Fruit fly (Drosophila melanogaster) whole organism, wandering third instar larva: ENCODE results near the gene RpS5b.

Source experiments
- Abd-B ChIP-seq: fragments of >200 bp; optimal IDR thresholded peaks from 2 replicates; lab custom pipeline; 2017; ENCODE audit warnings: missing biosample characterization, missing genetic modification characterization
- CG32264 ChIP-seq: fragments of 200-800 bp; sonication (Bioruptor generic); optimal IDR thresholded peaks from 2 replicates; lab custom pipeline; 2016; ENCODE audit warnings: missing biosample characterization, missing genetic modification characterization
- CG9705 ChIP-seq: fragments of 200-800 bp; sonication (Bioruptor generic); optimal IDR thresholded peaks from 2 replicates; lab custom pipeline; 2018; ENCODE audit warnings: missing biosample characterization, mild to moderate bottlenecking, missing genetic modification characterization
- CrebA ChIP-seq: fragments of 200-800 bp; sonication (Bioruptor generic); optimal IDR thresholded peaks from 2 replicates; lab custom pipeline; 2016; ENCODE audit warnings: missing biosample characterization, mild to moderate bottlenecking, missing genetic modification characterization, borderline replicate concordance
- Dfd ChIP-seq: fragments of >200 bp; optimal IDR thresholded peaks from 2 replicates; lab custom pipeline; 2017; ENCODE audit warnings: missing biosample characterization, missing genetic modification characterization
- Dif ChIP-seq: fragments of 200-275, 200-300 bp; sonication (Bioruptor generic); optimal IDR thresholded peaks from 2 replicates; lab custom pipeline; 2018; ENCODE audit warnings: missing biosample characterization, missing genetic modification characterization; ENCODE audit not compliant: partially characterized antibody
- GATAd ChIP-seq: sonication (Bioruptor generic); optimal IDR thresholded peaks from 2 replicates; lab custom pipeline; 2016; ENCODE audit warnings: missing biosample characterization, missing genetic modification characterization
- HLH106 ChIP-seq: fragments of 200-800 bp; optimal IDR thresholded peaks from 3 replicates; lab custom pipeline; 2019; ENCODE audit warnings: missing biosample characterization, mild to moderate bottlenecking, missing genetic modification characterization, moderate library complexity
- Hnf4 ChIP-seq: fragments of 200-800 bp; sonication (Bioruptor generic); optimal IDR thresholded peaks from 2 replicates; lab custom pipeline; 2016; ENCODE audit warnings: missing biosample characterization, mild to moderate bottlenecking, missing genetic modification characterization
- Hr78 ChIP-seq: fragments of >200 bp; optimal IDR thresholded peaks from 2 replicates; lab custom pipeline; 2017; ENCODE audit warnings: missing biosample characterization, missing genetic modification characterization
- Hr83 ChIP-seq: fragments of 200-300 bp; sonication (Bioruptor generic); optimal IDR thresholded peaks from 2 replicates; lab custom pipeline; 2016; ENCODE audit warnings: missing biosample characterization, mild to moderate bottlenecking, missing genetic modification characterization, moderate library complexity; ENCODE audit not compliant: poor library complexity, severe bottlenecking
- Mio ChIP-seq: sonication (Bioruptor generic); optimal IDR thresholded peaks from 2 replicates; lab custom pipeline; 2016; ENCODE audit warnings: missing biosample characterization, missing genetic modification characterization
- Myc ChIP-seq: fragments of >200 bp; optimal IDR thresholded peaks from 2 replicates; lab custom pipeline; 2017
- N ChIP-seq: fragments of >200 bp; optimal IDR thresholded peaks from 2 replicates; lab custom pipeline; 2018; ENCODE audit warnings: missing biosample characterization, missing external identifiers, missing genetic modification characterization
- OdsH ChIP-seq: fragments of 200-800 bp; sonication (Bioruptor generic); optimal IDR thresholded peaks from 2 replicates; lab custom pipeline; 2016; ENCODE audit warnings: missing biosample characterization, mild to moderate bottlenecking, missing genetic modification characterization
- Rel ChIP-seq, 2 experiments: fragments of 200-800 bp; sonication (Bioruptor generic) in 1 of 2; optimal IDR thresholded peaks; 2 replicates in 1 of 2; 3 replicates in 1 of 2; lab custom pipeline; 2016 to 2019; ENCODE audit warnings: mild to moderate bottlenecking in 2 of 2, missing biosample characterization in 2 of 2, missing genetic modification characterization in 2 of 2, moderate library complexity in 1 of 2
- Sp1 ChIP-seq: fragments of 200-800 bp; sonication (Bioruptor generic); optimal IDR thresholded peaks from 3 replicates; lab custom pipeline; 2019; ENCODE audit warnings: missing biosample characterization, mild to moderate bottlenecking, missing genetic modification characterization, moderate library complexity
- Vsx2 ChIP-seq: fragments of 200-300, 225-300 bp; sonication (Bioruptor generic); optimal IDR thresholded peaks from 2 replicates; lab custom pipeline; 2018; ENCODE audit warnings: missing biosample characterization, missing genetic modification characterization; ENCODE audit not compliant: partially characterized antibody
- br ChIP-seq: fragments of 200-800 bp; sonication (Bioruptor generic); optimal IDR thresholded peaks from 2 replicates; lab custom pipeline; 2016; ENCODE audit warnings: missing biosample characterization, missing genetic modification characterization
- brk ChIP-seq: fragments of 200-800 bp; sonication (Bioruptor generic); optimal IDR thresholded peaks from 2 replicates; lab custom pipeline; 2016; ENCODE audit warnings: missing biosample characterization, mild to moderate bottlenecking, missing genetic modification characterization
- dl ChIP-seq, 2 experiments: fragments of 175-275, 200-275 bp in 1 of 2; fragments of 200-275 bp in 1 of 2; sonication (Bioruptor generic); optimal IDR thresholded peaks; lab custom pipeline; 2018; ENCODE audit warnings: mild to moderate bottlenecking in 2 of 2, missing biosample characterization in 2 of 2, missing genetic modification characterization in 2 of 2, moderate library complexity in 2 of 2; ENCODE audit not compliant: partially characterized antibody in 2 of 2, insufficient read depth in 1 of 2
- dmrt93B ChIP-seq: fragments of 200-800 bp; sonication (Bioruptor generic); optimal IDR thresholded peaks from 2 replicates; lab custom pipeline; 2018; ENCODE audit warnings: missing biosample characterization, mild to moderate bottlenecking, missing genetic modification characterization
- dsf ChIP-seq: sonication (Bioruptor generic); optimal IDR thresholded peaks from 2 replicates; lab custom pipeline; 2016; ENCODE audit warnings: missing biosample characterization, missing genetic modification characterization, borderline replicate concordance
- ey ChIP-seq: fragments of 200-800 bp; sonication (Bioruptor generic); optimal IDR thresholded peaks from 2 replicates; lab custom pipeline; 2016; ENCODE audit warnings: missing biosample characterization, missing genetic modification characterization
- foxo ChIP-seq, 2 experiments: fragments of 200-800 bp; sonication (Bioruptor generic); optimal IDR thresholded peaks; 2 replicates in 1 of 2; 3 replicates in 1 of 2; lab custom pipeline; 2016 to 2017; ENCODE audit warnings: missing biosample characterization in 2 of 2, missing genetic modification characterization in 2 of 2
- fru ChIP-seq: fragments of 200-800 bp; sonication (Bioruptor generic); optimal IDR thresholded peaks from 3 replicates; lab custom pipeline; 2016; ENCODE audit warnings: missing biosample characterization, mild to moderate bottlenecking, missing genetic modification characterization
- h ChIP-seq: fragments of 200-800 bp; sonication (Bioruptor generic); optimal IDR thresholded peaks from 3 replicates; lab custom pipeline; 2016; ENCODE audit warnings: missing biosample characterization, mild to moderate bottlenecking, missing genetic modification characterization
- jim ChIP-seq: fragments of 175-275, 200-325 bp; sonication (Bioruptor generic); optimal IDR thresholded peaks from 2 replicates; lab custom pipeline; 2016; ENCODE audit warnings: missing biosample characterization, mild to moderate bottlenecking, missing genetic modification characterization
- lola ChIP-seq: fragments of >200 bp; optimal IDR thresholded peaks from 2 replicates; lab custom pipeline; 2017; ENCODE audit warnings: missing biosample characterization, missing genetic modification characterization
- pan ChIP-seq: fragments of >200 bp; optimal IDR thresholded peaks from 2 replicates; lab custom pipeline; 2017
- psq ChIP-seq: fragments of 200-800 bp; sonication (Bioruptor generic); optimal IDR thresholded peaks from 3 replicates; lab custom pipeline; 2017; ENCODE audit warnings: missing biosample characterization, mild to moderate bottlenecking, missing genetic modification characterization, moderate library complexity
- rgr ChIP-seq: fragments of 200-800 bp; sonication (Bioruptor generic); optimal IDR thresholded peaks from 3 replicates; lab custom pipeline; 2016; ENCODE audit warnings: missing biosample characterization, mild to moderate bottlenecking, missing genetic modification characterization
- sage ChIP-seq: fragments of 200-800 bp; sonication (Bioruptor generic); optimal IDR thresholded peaks from 2 replicates; lab custom pipeline; 2016; ENCODE audit warnings: missing biosample characterization, mild to moderate bottlenecking, missing genetic modification characterization
- sv ChIP-seq: fragments of 200-800 bp; sonication (Bioruptor generic); optimal IDR thresholded peaks from 3 replicates; lab custom pipeline; 2016; ENCODE audit warnings: missing biosample characterization, missing genetic modification characterization
- tai ChIP-seq: sonication (Bioruptor generic); optimal IDR thresholded peaks from 2 replicates; lab custom pipeline; 2016; ENCODE audit warnings: missing biosample characterization, missing genetic modification characterization
- usp ChIP-seq: fragments of >200 bp; optimal IDR thresholded peaks from 2 replicates; lab custom pipeline; 2017; ENCODE audit warnings: missing biosample characterization, missing genetic modification characterization
- woc ChIP-seq: sonication (Bioruptor generic); optimal IDR thresholded peaks from 2 replicates; lab custom pipeline; 2016; ENCODE audit warnings: missing biosample characterization, mild to moderate bottlenecking, missing genetic modification characterization

RpS5b gene

DNA sequence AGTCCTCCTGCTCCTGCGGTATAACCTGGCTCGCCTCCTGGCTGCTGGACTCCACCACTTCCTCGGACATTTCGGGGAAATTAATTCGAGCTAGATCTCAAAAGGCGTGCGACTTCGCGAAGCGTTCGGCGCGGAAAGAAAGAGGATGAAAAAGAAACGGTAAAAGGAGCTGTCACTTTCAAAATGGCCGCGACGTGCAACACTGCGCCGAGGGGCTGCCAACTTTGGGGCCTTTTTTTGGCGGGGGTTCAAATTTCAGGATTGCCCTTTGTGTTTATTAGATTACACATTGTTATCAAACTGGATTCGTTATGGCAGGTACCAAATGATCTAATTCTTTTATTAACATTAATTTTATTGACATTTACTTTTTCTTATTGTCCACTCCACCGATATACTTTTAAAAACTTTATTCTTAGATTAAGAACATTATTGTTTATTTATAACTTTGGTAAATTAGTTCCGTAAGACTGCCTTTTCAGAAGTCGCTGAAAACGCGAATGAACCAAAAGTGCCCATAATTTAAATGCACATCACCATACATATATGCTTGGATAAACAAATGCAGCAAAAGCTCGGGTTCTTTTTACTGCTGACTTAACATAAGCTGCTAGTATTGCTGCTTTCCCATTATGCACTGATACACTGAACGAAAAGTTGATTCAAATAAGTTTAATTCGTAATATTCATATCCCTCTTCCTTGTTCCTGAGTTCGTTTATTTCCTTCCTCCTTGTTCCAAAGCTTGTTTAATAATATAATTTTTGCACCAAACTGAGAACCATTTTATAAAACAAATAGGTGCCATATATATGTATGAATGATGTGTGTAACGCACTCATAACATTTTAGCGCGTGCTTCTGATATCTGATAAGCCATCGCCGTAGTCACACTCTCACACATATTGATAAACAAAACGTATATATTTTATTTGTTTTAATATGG lies at the start of gene RpS5b:
TSS of gene RpS5b (minus strand) at position 156 of the 945 bp plus-strand sequence.
- TF ChIP-seq rgr (GFP tag; lab: Kevin White, UChicago) = peak; percentile 9
- TF ChIP-seq Hnf4 (GFP tag; lab: Kevin White, UChicago) = no peak
- no peak for TF ChIP-seq Rel (GFP tag; optimal IDR thresholded peaks at IDR 0.05; lab: Kevin White, UChicago)
- peak; percentile 7 for TF ChIP-seq Rel (tag; optimal IDR thresholded peaks at IDR 0.05; lab: Kevin White, UChicago)
- no peak for TF ChIP-seq brk (GFP tag; lab: Kevin White, UChicago)
- TF ChIP-seq h (GFP tag; lab: Kevin White, UChicago) = peak; percentile 30
- TF ChIP-seq OdsH (GFP tag; lab: Kevin White, UChicago) = no peak
- TF ChIP-seq CG9705 (GFP tag; lab: Kevin White, UChicago) = peak; percentile 42
- TF ChIP-seq Dif = no peak
- no peak for TF ChIP-seq fru (GFP tag; lab: Kevin White, UChicago)
- TF ChIP-seq CG32264 (GFP tag; lab: Kevin White, UChicago) = no peak
- no peak for TF ChIP-seq usp (GFP tag; lab: Kevin White, UChicago)
- TF ChIP-seq woc = no peak
- TF ChIP-seq br (GFP tag; lab: Kevin White, UChicago) = no peak
- TF ChIP-seq HLH106 (tag; lab: Kevin White, UChicago) = peak; percentile 27
- TF ChIP-seq Dfd (GFP tag; lab: Kevin White, UChicago) = no peak
- TF ChIP-seq psq = peak; percentile 26
- no peak for TF ChIP-seq N (GFP tag; lab: Kevin White, UChicago)
- no peak for TF ChIP-seq Myc (lab: Kevin White, UChicago)
- TF ChIP-seq GATAd (GFP tag; lab: Kevin White, UChicago) = no peak
- peak; percentile 25 for TF ChIP-seq dmrt93B
- TF ChIP-seq jim (GFP tag; lab: Kevin White, UChicago) = no peak
- no peak for TF ChIP-seq CrebA (GFP tag; lab: Kevin White, UChicago)

DNA sequence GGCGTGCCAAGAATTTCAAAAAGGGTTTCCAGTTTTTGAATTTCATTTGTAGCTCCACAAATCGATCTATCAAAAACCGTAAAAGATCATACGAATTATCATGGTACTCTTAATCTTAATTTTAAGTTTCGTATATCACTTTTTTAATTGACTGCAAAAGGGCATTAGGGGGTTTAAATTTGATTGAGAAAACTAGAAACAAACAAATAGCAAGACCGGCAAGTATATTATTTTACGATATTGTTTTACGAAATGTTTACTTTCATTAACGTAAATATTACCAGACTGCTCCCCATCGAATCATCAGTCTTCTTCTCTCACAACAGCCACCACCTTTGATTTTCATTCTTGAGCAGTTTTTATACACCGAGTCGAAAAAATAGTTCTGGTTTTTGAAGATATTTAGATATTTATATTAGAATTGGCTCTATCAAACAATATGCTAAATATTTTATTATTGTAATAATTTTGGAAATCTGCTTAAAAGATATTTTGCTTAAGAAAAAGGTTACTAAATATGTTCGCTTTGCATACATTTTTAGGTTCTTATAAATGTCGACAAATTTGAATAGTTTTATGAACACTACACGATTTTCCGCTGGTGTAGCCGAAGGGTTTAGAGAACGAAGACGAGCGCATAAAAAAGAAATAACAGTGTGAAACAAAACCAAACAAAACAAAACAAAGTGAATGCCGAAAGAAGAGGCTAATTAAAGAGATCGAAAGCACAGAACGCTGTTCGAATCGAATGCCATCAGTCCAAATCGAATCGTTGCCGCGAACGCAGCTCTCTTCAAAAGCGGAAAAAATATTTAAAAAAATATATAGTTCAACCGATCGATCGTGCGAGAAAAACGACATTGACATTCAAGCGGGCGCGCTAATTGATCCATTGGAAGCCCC lies 16.8 kb upstream of the RpS5b start, which contains the start of gene Sdr:
TSS of gene Sdr (plus strand) at position 702 of the 903 bp plus-strand sequence.
- peak; percentile 79 for TF ChIP-seq HLH106 (tag; lab: Kevin White, UChicago)
- TF ChIP-seq sage (GFP tag; lab: Kevin White, UChicago) = peak; percentile 22
- no peak for TF ChIP-seq pan (lab: Kevin White, UChicago)
- peak; percentile 90 for TF ChIP-seq Vsx2
- peak; percentile 75 for TF ChIP-seq woc
- no peak for TF ChIP-seq Hr78 (GFP tag; lab: Kevin White, UChicago)
- no peak for TF ChIP-seq GATAd (GFP tag; lab: Kevin White, UChicago)
- no peak for TF ChIP-seq Dif
- peak; percentile 66 for TF ChIP-seq rgr (GFP tag; lab: Kevin White, UChicago)
- TF ChIP-seq Rel (GFP tag; optimal IDR thresholded peaks at IDR 0.05; lab: Kevin White, UChicago) = no peak
- peak; percentile 32 for TF ChIP-seq Rel (tag; optimal IDR thresholded peaks at IDR 0.05; lab: Kevin White, UChicago)
- peak; percentile 37 for TF ChIP-seq tai (GFP tag; lab: Kevin White, UChicago)
- TF ChIP-seq fru (GFP tag; lab: Kevin White, UChicago) = peak; percentile 77
- no peak for TF ChIP-seq dl (GFP tag; optimal IDR thresholded peaks at IDR 0.05; lab: Kevin White, UChicago; ENCODE audit: insufficient read depth in 1 of 2, partially characterized antibody in 2 of 2)
- TF ChIP-seq br (GFP tag; lab: Kevin White, UChicago) = no peak
- TF ChIP-seq ey = peak; percentile 61
- TF ChIP-seq h (GFP tag; lab: Kevin White, UChicago) = peak; percentile 80
- TF ChIP-seq dmrt93B = peak; percentile 67
- TF ChIP-seq CG32264 (GFP tag; lab: Kevin White, UChicago) = no peak
- no peak for TF ChIP-seq Hnf4 (GFP tag; lab: Kevin White, UChicago)
- TF ChIP-seq Dfd (GFP tag; lab: Kevin White, UChicago) = no peak
- TF ChIP-seq Sp1 = peak; percentile 84
- no peak for TF ChIP-seq sv
- no peak for TF ChIP-seq dsf (GFP tag; lab: Kevin White, UChicago)
- TF ChIP-seq Hr83 (GFP tag; lab: Kevin White, UChicago) = no peak
- TF ChIP-seq lola = no peak
- TF ChIP-seq brk (GFP tag; lab: Kevin White, UChicago) = no peak
- TF ChIP-seq OdsH (GFP tag; lab: Kevin White, UChicago) = peak; percentile 71
- peak; percentile 49 for TF ChIP-seq CG9705 (GFP tag; lab: Kevin White, UChicago)
- TF ChIP-seq Abd-B (GFP tag; lab: Kevin White, UChicago) = no peak
- peak; percentile 77 for TF ChIP-seq psq
- peak in 1 of 2 experiments; percentile 84 for TF ChIP-seq foxo (GFP tag; optimal IDR thresholded peaks at IDR 0.05; lab: Kevin White, UChicago)
- TF ChIP-seq Mio (GFP tag; lab: Kevin White, UChicago) = no peak
